Worm (Caenorhabditis elegans) whole organism, late embryonic: ENCODE measurements around the gene C48D1.1.

ENCODE experiments used
- F13H6.1 ChIP-seq: sonication (generic microtip); optimal IDR thresholded peaks from 2 replicates; lab custom pipeline; 2016; ENCODE audit warnings: missing genetic modification characterization, missing compliant biosample characterization
- ama-1 ChIP-seq: fragments of 150-350 bp; optimal IDR thresholded peaks from 2 replicates; lab custom pipeline; 2014
- mec-3 ChIP-seq: sonication (generic microtip); optimal IDR thresholded peaks from 2 replicates; lab custom pipeline; 2016; ENCODE audit warnings: borderline replicate concordance, missing genetic modification characterization, missing compliant biosample characterization
- ref-2 ChIP-seq: sonication (generic microtip); optimal IDR thresholded peaks from 2 replicates; lab custom pipeline; 2016; ENCODE audit warnings: missing genetic modification characterization, missing compliant biosample characterization

DNA sequence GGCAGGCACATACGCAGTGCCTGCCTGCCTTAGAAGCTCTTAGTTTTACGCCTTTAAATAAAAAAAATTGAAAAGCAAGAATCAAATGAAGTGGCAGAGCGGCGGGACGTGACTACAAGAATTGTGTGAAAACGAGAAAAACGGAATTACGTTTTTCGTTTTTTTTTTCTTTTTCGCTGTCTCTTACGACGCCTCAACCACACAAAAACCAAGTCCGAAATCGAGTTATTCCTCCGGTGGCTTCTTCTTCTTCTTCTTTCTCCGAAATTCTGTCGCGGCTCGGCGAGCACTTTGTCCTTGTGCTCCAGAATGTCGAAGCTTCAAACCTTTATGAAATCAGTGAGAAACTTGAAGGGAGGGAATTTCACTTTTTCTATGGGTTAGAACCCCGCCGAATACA is 23.4 kb upstream of the C48D1.1 start:
- TF ChIP-seq F13H6.1 (tag; lab: Kevin White, UChicago) (no peak), ama-1 (lab: Kevin White, UChicago) (no peak), mec-3 (tag; lab: Kevin White, UChicago) (no peak), ref-2 (tag; lab: Kevin White, UChicago) (no peak)
